Worm (Caenorhabditis elegans) whole organism, mixed stage, embryonic: ENCODE measurements around the gene W02H5.2.

Experiments used
- M03D4.4 ChIP-seq: sonication (generic microtip); optimal IDR thresholded peaks from 2 replicates; lab custom pipeline; 2017; ENCODE audit warnings: mild to moderate bottlenecking, missing genetic modification characterization, missing compliant biosample characterization
- bed-3 ChIP-seq: fragments of 200-800 bp; sonication (Bioruptor generic); optimal IDR thresholded peaks from 3 replicates; lab custom pipeline; 2018; ENCODE audit warnings: mild to moderate bottlenecking, missing genetic modification characterization, moderate library complexity, missing compliant biosample characterization
- blmp-1 ChIP-seq: fragments of 150-350 bp; optimal IDR thresholded peaks from 2 replicates; lab custom pipeline; 2014; ENCODE audit warnings: missing biosample characterization, missing genetic modification characterization
- ceh-39 ChIP-seq: fragments of 150-350 bp; optimal IDR thresholded peaks from 2 replicates; lab custom pipeline; 2014; ENCODE audit warnings: missing biosample characterization, missing genetic modification characterization
- ceh-43 ChIP-seq: fragments of 200-800 bp; sonication (Bioruptor generic); optimal IDR thresholded peaks from 2 replicates; lab custom pipeline; 2018; ENCODE audit warnings: mild to moderate bottlenecking, missing genetic modification characterization, moderate library complexity, missing compliant biosample characterization
- ceh-83 ChIP-seq: fragments of 200-800 bp; sonication (Bioruptor generic); optimal IDR thresholded peaks from 2 replicates; lab custom pipeline; 2018; ENCODE audit warnings: mild to moderate bottlenecking, missing genetic modification characterization, missing compliant biosample characterization
- ces-1 ChIP-seq: fragments of 150-350 bp; optimal IDR thresholded peaks from 2 replicates; lab custom pipeline; 2014; ENCODE audit warnings: missing biosample characterization, missing genetic modification reagents, missing genetic modification characterization
- cnd-1 ChIP-seq: fragments of 200-800 bp; sonication (Bioruptor generic); optimal IDR thresholded peaks from 2 replicates; lab custom pipeline; 2018; ENCODE audit warnings: mild to moderate bottlenecking, missing genetic modification characterization, missing compliant biosample characterization
- drap-1 ChIP-seq: fragments of 200-800 bp; sonication (Bioruptor generic); optimal IDR thresholded peaks from 3 replicates; lab custom pipeline; 2018; ENCODE audit warnings: mild to moderate bottlenecking, missing genetic modification characterization, missing compliant biosample characterization
- elt-1 ChIP-seq: sonication (generic microtip); optimal IDR thresholded peaks from 2 replicates; lab custom pipeline; 2017; ENCODE audit warnings: missing genetic modification characterization, mild to moderate bottlenecking, missing compliant biosample characterization, antibody characterized with exemption, moderate library complexity, borderline replicate concordance; ENCODE audit not compliant: insufficient read depth
- flh-1 ChIP-seq: fragments of 200-800 bp; sonication (Bioruptor generic); optimal IDR thresholded peaks from 2 replicates; lab custom pipeline; 2018; ENCODE audit warnings: mild to moderate bottlenecking, missing genetic modification characterization, moderate library complexity, missing compliant biosample characterization
- hlh-1 ChIP-seq: fragments of 150-350 bp; optimal IDR thresholded peaks from 2 replicates; lab custom pipeline; 2014; ENCODE audit warnings: missing biosample characterization, missing genetic modification reagents, missing genetic modification characterization
- lin-13 ChIP-seq: fragments of 150-350 bp; optimal IDR thresholded peaks from 2 replicates; lab custom pipeline; 2014; ENCODE audit warnings: missing biosample characterization, missing genetic modification characterization
- lin-32 ChIP-seq: fragments of 200-800 bp; sonication (Bioruptor generic); optimal IDR thresholded peaks from 2 replicates; lab custom pipeline; 2018; ENCODE audit warnings: mild to moderate bottlenecking, missing genetic modification characterization, missing compliant biosample characterization
- lsy-2 ChIP-seq: fragments of 150-350 bp; optimal IDR thresholded peaks from 2 replicates; lab custom pipeline; 2014; ENCODE audit warnings: missing biosample characterization, missing genetic modification characterization
- mab-5 ChIP-seq: fragments of 150-350 bp; optimal IDR thresholded peaks from 2 replicates; lab custom pipeline; 2014; ENCODE audit warnings: missing biosample characterization, missing genetic modification characterization
- mep-1 ChIP-seq: fragments of 150-350 bp; optimal IDR thresholded peaks from 2 replicates; lab custom pipeline; 2017; ENCODE audit warnings: missing biosample characterization, missing genetic modification reagents, missing genetic modification characterization, inconsistent platforms
- mls-2 ChIP-seq: sonication (generic microtip); optimal IDR thresholded peaks from 2 replicates; lab custom pipeline; 2016; ENCODE audit warnings: mild to moderate bottlenecking, missing genetic modification characterization, moderate library complexity, missing compliant biosample characterization
- nhr-2 ChIP-seq: fragments of 150-350 bp; optimal IDR thresholded peaks from 2 replicates; lab custom pipeline; 2014; ENCODE audit warnings: missing biosample characterization, missing genetic modification characterization
- nhr-237 ChIP-seq: fragments of 150-350 bp; optimal IDR thresholded peaks from 2 replicates; lab custom pipeline; 2014; ENCODE audit warnings: missing biosample characterization, missing genetic modification characterization
- nhr-28 ChIP-seq: fragments of 150-350 bp; optimal IDR thresholded peaks from 2 replicates; lab custom pipeline; 2014; ENCODE audit warnings: missing biosample characterization, missing genetic modification characterization
- nhr-76 ChIP-seq: sonication (generic microtip); optimal IDR thresholded peaks from 2 replicates; lab custom pipeline; 2017; ENCODE audit warnings: missing biosample characterization, missing genetic modification characterization
- sem-2 ChIP-seq: fragments of 200-800 bp; sonication (Bioruptor generic); optimal IDR thresholded peaks from 2 replicates; lab custom pipeline; 2018; ENCODE audit warnings: mild to moderate bottlenecking, missing genetic modification characterization, missing compliant biosample characterization
- snpc-4 ChIP-seq: fragments of 150-350 bp; optimal IDR thresholded peaks from 2 replicates; lab custom pipeline; 2014; ENCODE audit warnings: missing biosample characterization, missing genetic modification characterization
- sptf-1 ChIP-seq: sonication (generic microtip); optimal IDR thresholded peaks from 2 replicates; lab custom pipeline; 2017; ENCODE audit warnings: mild to moderate bottlenecking, missing genetic modification characterization, moderate library complexity, missing compliant biosample characterization
- tbx-8 ChIP-seq: fragments of 200-800 bp; sonication (Bioruptor generic); optimal IDR thresholded peaks from 2 replicates; lab custom pipeline; 2018; ENCODE audit warnings: mild to moderate bottlenecking, missing genetic modification characterization, moderate library complexity, missing compliant biosample characterization
- unc-39 ChIP-seq: fragments of 150-350 bp; optimal IDR thresholded peaks from 2 replicates; lab custom pipeline; 2014; ENCODE audit warnings: missing biosample characterization, missing genetic modification characterization
- unc-62 ChIP-seq: fragments of 150-350 bp; optimal IDR thresholded peaks from 2 replicates; lab custom pipeline; 2014; ENCODE audit warnings: missing biosample characterization, missing genetic modification reagents, missing genetic modification characterization
- zip-8 ChIP-seq: fragments of 150-350 bp; optimal IDR thresholded peaks from 2 replicates; lab custom pipeline; 2014; ENCODE audit warnings: missing biosample characterization, missing genetic modification characterization
- ztf-11 ChIP-seq: fragments of 150-350 bp; optimal IDR thresholded peaks from 2 replicates; lab custom pipeline; 2014; ENCODE audit warnings: missing biosample characterization, missing genetic modification characterization

W02H5.2 gene

ce11 chrV:2677648-2678047 lies 38.5 kb downstream of the W02H5.2 start:
- TF ChIP-seq unc-39 (tag; lab: Kevin White, UChicago) (no peak), ceh-83 (GFP tag; lab: Kevin White, UChicago) (no peak)
- TF ChIP-seq, all 35 proteins: peak for 0

ce11 chrV:2683497-2683896 lies 44.4 kb downstream of the W02H5.2 start:
- no peak for TF ChIP-seq ces-1 (GFP tag; lab: Kevin White, UChicago)

- TF ChIP-seq nhr-2 (tag; lab: Kevin White, UChicago) (no peak), ztf-11 (tag; lab: Kevin White, UChicago) (no peak), sem-2 (GFP tag; lab: Kevin White, UChicago) (no peak), zip-8 (tag; lab: Kevin White, UChicago) (no peak), ceh-39 (tag; lab: Kevin White, UChicago) (no peak), blmp-1 (tag; lab: Kevin White, UChicago) (no peak), nhr-28 (tag; lab: Kevin White, UChicago) (no peak), nhr-76 (no peak), sptf-1 (no peak), lin-32 (no peak), mls-2 (tag; lab: Kevin White, UChicago) (no peak), lin-13 (tag; lab: Kevin White, UChicago) (no peak), ces-1 (GFP tag; lab: Kevin White, UChicago) (no peak), mep-1 (tag; lab: Kevin White, UChicago) (no peak)
These were observed 45.1 kb downstream of the W02H5.2 start for ce11 chrV:2684227-2684626.

DNA sequence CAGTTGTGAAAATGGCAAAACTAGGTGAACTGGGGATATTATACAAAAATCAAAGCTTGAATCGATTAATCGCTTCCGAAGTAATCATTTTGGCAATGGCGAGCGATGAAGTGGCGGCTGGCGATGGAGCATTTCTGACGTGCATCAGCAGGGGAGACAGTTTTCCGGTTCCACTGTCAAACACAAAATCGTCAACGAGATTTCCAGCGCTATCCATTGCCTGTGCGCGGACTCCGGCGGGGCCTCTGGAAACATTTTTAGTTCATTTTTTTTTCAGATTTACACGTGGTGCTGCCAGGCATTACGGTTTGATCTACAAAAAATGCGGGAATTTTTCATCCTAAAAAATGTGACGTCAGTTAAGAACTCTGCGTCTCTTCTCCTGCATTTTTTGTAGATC lies 49.4 kb downstream of the W02H5.2 start:
- TF ChIP-seq unc-39 (tag; lab: Kevin White, UChicago) (no peak), bed-3 (GFP tag; lab: Kevin White, UChicago) (no peak), mep-1 (tag; lab: Kevin White, UChicago) (no peak)

ce11 chrV:2690478-2690877 lies 51.3 kb downstream of the W02H5.2 start:
- TF ChIP-seq lsy-2 (tag; lab: Kevin White, UChicago) (no peak), lin-32 (no peak), snpc-4 (tag; lab: Kevin White, UChicago) (no peak), tbx-8 (GFP tag; lab: Kevin White, UChicago) (no peak), lin-13 (tag; lab: Kevin White, UChicago) (no peak), ces-1 (GFP tag; lab: Kevin White, UChicago) (no peak), mep-1 (tag; lab: Kevin White, UChicago) (no peak), nhr-28 (tag; lab: Kevin White, UChicago) (no peak), ceh-83 (GFP tag; lab: Kevin White, UChicago) (no peak), bed-3 (GFP tag; lab: Kevin White, UChicago) (no peak), cnd-1 (tag; lab: Kevin White, UChicago) (no peak), mls-2 (tag; lab: Kevin White, UChicago) (no peak)

DNA sequence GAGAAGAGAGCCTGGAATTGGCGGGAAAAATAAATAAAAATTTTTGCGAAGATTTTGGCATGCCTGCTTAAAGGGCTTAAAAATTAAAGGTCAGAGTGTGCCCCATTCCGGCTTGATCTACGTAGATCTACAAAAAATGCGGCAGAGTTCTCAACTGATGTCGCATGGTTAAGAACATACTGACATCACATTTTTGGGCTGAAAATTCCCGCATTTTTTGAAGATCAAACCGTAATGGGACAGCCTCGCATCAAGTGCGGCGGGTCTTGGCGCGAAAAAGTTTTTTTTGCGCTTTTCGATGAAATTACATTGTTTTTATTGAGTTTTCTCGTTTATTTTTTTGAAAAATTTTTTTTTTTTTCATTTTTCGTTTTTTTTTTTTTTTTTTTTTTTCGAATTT lies 51.8 kb downstream of the W02H5.2 start:
- TF ChIP-seq ceh-83 (GFP tag; lab: Kevin White, UChicago) (no peak), unc-62 (no peak), nhr-237 (no peak), nhr-28 (tag; lab: Kevin White, UChicago) (no peak), elt-1 (tag; lab: Kevin White, UChicago) (no peak), sem-2 (GFP tag; lab: Kevin White, UChicago) (no peak), mep-1 (tag; lab: Kevin White, UChicago) (no peak), lin-32 (no peak), hlh-1 (tag; lab: Kevin White, UChicago) (no peak), M03D4.4 (no peak), unc-39 (tag; lab: Kevin White, UChicago) (no peak), nhr-2 (tag; lab: Kevin White, UChicago) (no peak), nhr-76 (no peak), ces-1 (GFP tag; lab: Kevin White, UChicago) (no peak), ceh-43 (GFP tag; lab: Kevin White, UChicago) (no peak), drap-1 (GFP tag; lab: Kevin White, UChicago) (no peak), ceh-39 (tag; lab: Kevin White, UChicago) (no peak), mab-5 (tag; lab: Kevin White, UChicago) (no peak), flh-1 (no peak)
